Worm (Caenorhabditis elegans): ENCODE data around the gene T01B10.5.

The T01B10.5 gene

ce11 chrX:8463085-8463645, 31.9 kb upstream of the T01B10.5 start, which contains the start of gene F16F9.4:
TSS of gene F16F9.4 (minus strand) at chrX:8463360.
- TF ChIP-seq elt-2 (tag; optimal IDR thresholded peaks at IDR 0.05): peak; percentile 66
- no peak for TF ChIP-seq ZK546.5 (tag; optimal IDR thresholded peaks at IDR 0.05)
- TF ChIP-seq pqm-1 (tag; optimal IDR thresholded peaks at IDR 0.05): peak; percentile 64

- TF ChIP-seq nhr-23 (tag; optimal IDR thresholded peaks at IDR 0.05) (peak; percentile 12), nhr-43 (tag; optimal IDR thresholded peaks at IDR 0.05; ENCODE audit: poor library complexity, severe bottlenecking) (no peak)
Measured at ce11 chrX:8463889-8464444, 31.1 kb upstream of the T01B10.5 start.

- TF ChIP-seq pqm-1 (tag; optimal IDR thresholded peaks at IDR 0.05) (peak; percentile 97), nhr-76 (tag; optimal IDR thresholded peaks at IDR 0.05) (no peak), fkh-10 (GFP tag; optimal IDR thresholded peaks at IDR 0.05) (no peak), elt-1 (tag; optimal IDR thresholded peaks at IDR 0.05) (no peak), elt-2 (tag; optimal IDR thresholded peaks at IDR 0.05) (peak; percentile 91), pha-4 (tag; optimal IDR thresholded peaks at IDR 0.05) (peak; percentile 35), elt-3 (tag; optimal IDR thresholded peaks at IDR 0.05) (no peak), egl-5 (tag; optimal IDR thresholded peaks at IDR 0.05) (no peak), snpc-4 (tag; optimal IDR thresholded peaks at IDR 0.05) (no peak), ama-1 (optimal IDR thresholded peaks at IDR 0.05) (no peak), hmg-11 (tag; optimal IDR thresholded peaks at IDR 0.05) (no peak)
Measured at ce11 chrX:8470126-8470772, 24.9 kb upstream of the T01B10.5 start, which contains the start of gene mec-10. TSS of gene mec-10 (minus strand) at chrX:8470314.

DNA sequence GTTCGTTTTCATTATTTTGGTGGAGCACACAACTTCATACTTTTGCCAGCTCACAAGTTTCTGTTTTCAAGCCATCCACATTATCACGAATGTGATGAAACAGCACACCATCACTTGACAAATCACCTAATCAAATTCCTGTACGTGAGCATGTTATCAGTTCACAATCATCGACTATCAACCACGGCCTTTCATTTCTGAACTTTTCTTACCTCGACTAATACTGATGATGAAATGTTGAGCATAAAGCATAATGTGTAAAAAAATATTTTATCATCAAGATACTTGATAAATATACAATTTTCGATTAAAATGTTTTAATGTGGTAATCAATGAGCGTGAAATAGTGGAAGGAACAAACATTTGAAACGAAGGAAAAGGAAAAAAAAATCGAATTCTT, 21.6 kb upstream of the T01B10.5 start:
- TF ChIP-seq pha-4 (tag; optimal IDR thresholded peaks at IDR 0.05) (peak; percentile 59), ceh-28 (tag; optimal IDR thresholded peaks at IDR 0.05) (peak; percentile 56), ceh-82 (tag; optimal IDR thresholded peaks at IDR 0.05) (no peak), jun-1 (tag; optimal IDR thresholded peaks at IDR 0.05) (peak; percentile 77), nhr-11 (tag; optimal IDR thresholded peaks at IDR 0.05) (no peak), egl-5 (tag; optimal IDR thresholded peaks at IDR 0.05) (no peak), nhr-67 (tag; optimal IDR thresholded peaks at IDR 0.05) (no peak), elt-2 (tag; optimal IDR thresholded peaks at IDR 0.05) (peak; percentile 99), sea-2 (GFP tag; optimal IDR thresholded peaks at IDR 0.05) (no peak), skn-1 (tag; optimal IDR thresholded peaks at IDR 0.05) (peak; percentile 11), fkh-10 (GFP tag; optimal IDR thresholded peaks at IDR 0.05) (no peak), lsy-12 (tag; optimal IDR thresholded peaks at IDR 0.05) (no peak), nhr-12 (tag; optimal IDR thresholded peaks at IDR 0.05) (no peak), pqm-1 (tag; optimal IDR thresholded peaks at IDR 0.05) (peak; percentile 98), unc-39 (tag; optimal IDR thresholded peaks at IDR 0.05) (no peak), nhr-28 (tag; optimal IDR thresholded peaks at IDR 0.05) (no peak), ama-1 (optimal IDR thresholded peaks at IDR 0.05) (peak; percentile 55), ztf-4 (tag; optimal IDR thresholded peaks at IDR 0.05) (no peak), unc-62 (GFP tag; optimal IDR thresholded peaks at IDR 0.05) (no peak), R02D3.7 (tag; optimal IDR thresholded peaks at IDR 0.05) (no peak), mml-1 (tag; optimal IDR thresholded peaks at IDR 0.05) (no peak), ceh-16 (tag; optimal IDR thresholded peaks at IDR 0.05) (no peak), lin-15B (tag; optimal IDR thresholded peaks at IDR 0.05) (no peak), nhr-77 (tag; optimal IDR thresholded peaks at IDR 0.05) (peak; percentile 68), egl-27 (tag; optimal IDR thresholded peaks at IDR 0.05) (no peak), snpc-4 (tag; optimal IDR thresholded peaks at IDR 0.05) (no peak), nhr-23 (tag; optimal IDR thresholded peaks at IDR 0.05) (no peak), ZK546.5 (tag; optimal IDR thresholded peaks at IDR 0.05) (no peak), fos-1 (tag; optimal IDR thresholded peaks at IDR 0.05) (no peak)

ce11 chrX:8475142-8475541, 20.0 kb upstream of the T01B10.5 start:
- TF ChIP-seq jun-1 (tag; optimal IDR thresholded peaks at IDR 0.05) (peak; percentile 9), hmg-11 (tag; optimal IDR thresholded peaks at IDR 0.05) (no peak), nhr-23 (tag; optimal IDR thresholded peaks at IDR 0.05) (peak; percentile 99), nhr-237 (tag; optimal IDR thresholded peaks at IDR 0.05) (no peak), pqm-1 (tag; optimal IDR thresholded peaks at IDR 0.05) (no peak), fkh-2 (tag; optimal IDR thresholded peaks at IDR 0.05) (no peak), aly-2 (tag; optimal IDR thresholded peaks at IDR 0.05) (no peak), fkh-10 (GFP tag; optimal IDR thresholded peaks at IDR 0.05) (no peak), lsy-12 (tag; optimal IDR thresholded peaks at IDR 0.05) (peak; percentile 45), ztf-4 (tag; optimal IDR thresholded peaks at IDR 0.05) (peak; percentile 29), egl-5 (tag; optimal IDR thresholded peaks at IDR 0.05) (no peak), zag-1 (tag; optimal IDR thresholded peaks at IDR 0.05) (no peak), skn-1 (tag; optimal IDR thresholded peaks at IDR 0.05) (no peak), eor-1 (tag; optimal IDR thresholded peaks at IDR 0.05) (no peak), ceh-82 (tag; optimal IDR thresholded peaks at IDR 0.05) (no peak), ama-1 (optimal IDR thresholded peaks at IDR 0.05) (peak; percentile 20), nhr-76 (tag; optimal IDR thresholded peaks at IDR 0.05) (peak; percentile 80), nfya-1 (tag; optimal IDR thresholded peaks at IDR 0.05; ENCODE audit: insufficient read depth) (peak; percentile 46), snpc-4 (tag; optimal IDR thresholded peaks at IDR 0.05) (no peak), nhr-43 (tag; optimal IDR thresholded peaks at IDR 0.05; ENCODE audit: poor library complexity, severe bottlenecking) (peak; percentile 99), nhr-12 (tag; optimal IDR thresholded peaks at IDR 0.05) (no peak), nhr-67 (tag; optimal IDR thresholded peaks at IDR 0.05) (no peak), nhr-28 (tag; optimal IDR thresholded peaks at IDR 0.05) (peak; percentile 35), R02D3.7 (tag; optimal IDR thresholded peaks at IDR 0.05) (peak; percentile 61), unc-39 (tag; optimal IDR thresholded peaks at IDR 0.05) (no peak)
